Fruit fly (Drosophila melanogaster) Kc167 (cell line): Measurements from ENCODE around the gene CG18563.

Source experiments
- Myc ChIP-seq: fragments of >200 bp; optimal IDR thresholded peaks from 2 replicates; lab custom pipeline; 2017; ENCODE audit warnings: missing external identifiers
- Sin3A ChIP-seq: fragments of >200 bp; optimal IDR thresholded peaks from 2 replicates; lab custom pipeline; 2018; ENCODE audit warnings: missing external identifiers
- h ChIP-seq: fragments of >200 bp; optimal IDR thresholded peaks from 3 replicates; lab custom pipeline; 2018; ENCODE audit warnings: missing external identifiers
- insv ChIP-seq: fragments of >200 bp; optimal IDR thresholded peaks from 3 replicates; lab custom pipeline; 2018; ENCODE audit warnings: missing external identifiers
- psq ChIP-seq: fragments of >200 bp; optimal IDR thresholded peaks from 2 replicates; lab custom pipeline; 2017; ENCODE audit warnings: missing external identifiers
- ttk ChIP-seq: sonication (Bioruptor generic); optimal IDR thresholded peaks from 2 replicates; lab custom pipeline; 2017; ENCODE audit warnings: missing external identifiers

dm6 chr2L:17452084-17452483, 5.8 kb downstream of the CG18563 start:
- TF ChIP-seq psq (no peak), Sin3A (lab: Kevin White, UChicago) (no peak), insv (lab: Kevin White, UChicago) (no peak), h (lab: Kevin White, UChicago) (no peak), Myc (no peak), ttk (no peak)
